Fruit fly (Drosophila melanogaster) whole organism, embryonic: Measurements from ENCODE around the gene CdGAPr.

Experiments used
- Atf3 ChIP-seq: fragments of 200-800 bp; sonication (Bioruptor generic); optimal IDR thresholded peaks from 3 replicates; lab custom pipeline; 2016; ENCODE audit warnings: missing biosample characterization, missing genetic modification characterization
- Bteb2 ChIP-seq: fragments of 200-800 bp; sonication (Bioruptor generic); optimal IDR thresholded peaks from 2 replicates; lab custom pipeline; 2016; ENCODE audit warnings: missing biosample characterization, missing genetic modification characterization
- CG10431 ChIP-seq: fragments of 200-800 bp; sonication (Bioruptor generic); optimal IDR thresholded peaks from 3 replicates; lab custom pipeline; 2018; ENCODE audit warnings: missing biosample characterization, mild to moderate bottlenecking, missing genetic modification characterization
- CG10654 ChIP-seq: fragments of 200-800 bp; sonication (Bioruptor generic); optimal IDR thresholded peaks from 2 replicates; lab custom pipeline; 2016; ENCODE audit warnings: missing biosample characterization, missing genetic modification characterization
- CG11093 ChIP-seq: fragments of 200-800 bp; sonication (Bioruptor generic); IDR thresholded peaks from 3 replicates; pipeline ENCODE4 v1.3.6; 2022; ENCODE audit warnings: missing biosample characterization, missing genetic modification characterization
- CG11560 ChIP-seq: fragments of 200-800 bp; sonication (Bioruptor generic); IDR thresholded peaks from 3 replicates; pipeline ENCODE4 v1.3.6; 2022; ENCODE audit warnings: missing biosample characterization, missing genetic modification characterization
- CG12155 ChIP-seq: fragments of 200-800 bp; sonication (Bioruptor generic); optimal IDR thresholded peaks from 3 replicates; lab custom pipeline; 2016; ENCODE audit warnings: missing biosample characterization, missing genetic modification characterization
- CG13775 ChIP-seq: fragments of 200-800 bp; sonication (Bioruptor generic); optimal IDR thresholded peaks from 3 replicates; lab custom pipeline; 2017; ENCODE audit warnings: missing biosample characterization, mild to moderate bottlenecking, missing genetic modification characterization
- CG13894 ChIP-seq: fragments of 200-800 bp; sonication (Bioruptor generic); optimal IDR thresholded peaks from 3 replicates; lab custom pipeline; 2018; ENCODE audit warnings: missing biosample characterization, mild to moderate bottlenecking, missing genetic modification characterization, moderate library complexity
- CG1529 ChIP-seq: fragments of 200-800 bp; sonication (Bioruptor generic); optimal IDR thresholded peaks from 3 replicates; lab custom pipeline; 2018; ENCODE audit warnings: missing biosample characterization, missing genetic modification characterization
- CG1647 ChIP-seq: fragments of 200-800 bp; sonication (Bioruptor generic); optimal IDR thresholded peaks from 3 replicates; lab custom pipeline; 2016; ENCODE audit warnings: missing biosample characterization, missing genetic modification characterization
- CG18599 ChIP-seq: fragments of 200-800 bp; sonication (Bioruptor generic); optimal IDR thresholded peaks from 3 replicates; lab custom pipeline; 2017; ENCODE audit warnings: missing biosample characterization, missing genetic modification characterization, mild to moderate bottlenecking, moderate library complexity, missing genetic modification reagents
- CG18619 ChIP-seq: fragments of 200-800 bp; sonication (Bioruptor generic); optimal IDR thresholded peaks from 3 replicates; lab custom pipeline; 2017; ENCODE audit warnings: missing biosample characterization, mild to moderate bottlenecking, missing genetic modification characterization
- CG4328 ChIP-seq: fragments of 200-800 bp; sonication (Bioruptor generic); optimal IDR thresholded peaks from 3 replicates; lab custom pipeline; 2017; ENCODE audit warnings: missing biosample characterization, missing genetic modification reagents, missing genetic modification characterization
- CG4360 ChIP-seq: fragments of 200-800 bp; sonication (Bioruptor generic); IDR thresholded peaks from 2 replicates; pipeline ENCODE4 v1.3.6; 2022; ENCODE audit warnings: missing biosample characterization, missing genetic modification characterization
- CG4854 ChIP-seq: fragments of 200-800 bp; sonication (Bioruptor generic); optimal IDR thresholded peaks from 2 replicates; lab custom pipeline; 2016; ENCODE audit warnings: missing biosample characterization, missing genetic modification characterization, inconsistent platforms
- CG6175 ChIP-seq: fragments of 200-800 bp; sonication (Bioruptor generic); IDR thresholded peaks from 3 replicates; pipeline ENCODE4 v1.3.6; 2022; ENCODE audit warnings: missing biosample characterization, missing genetic modification characterization
- CG6813 ChIP-seq: fragments of 200-800 bp; sonication (Bioruptor generic); optimal IDR thresholded peaks from 2 replicates; lab custom pipeline; 2017; ENCODE audit warnings: missing biosample characterization, missing genetic modification characterization, mild to moderate bottlenecking, moderate library complexity, missing genetic modification reagents
- CG7271 ChIP-seq: fragments of 200-800 bp; sonication (Bioruptor generic); optimal IDR thresholded peaks from 2 replicates; lab custom pipeline; 2018; ENCODE audit warnings: missing biosample characterization, mild to moderate bottlenecking, missing genetic modification characterization, moderate library complexity
- CG7839 ChIP-seq: fragments of 200-800 bp; sonication (Bioruptor generic); optimal IDR thresholded peaks from 3 replicates; lab custom pipeline; 2018; ENCODE audit warnings: missing biosample characterization, mild to moderate bottlenecking, missing genetic modification characterization, moderate library complexity
- CG7928 ChIP-seq: fragments of 200-800 bp; sonication (Bioruptor generic); optimal IDR thresholded peaks from 2 replicates; lab custom pipeline; 2017; ENCODE audit warnings: missing biosample characterization, mild to moderate bottlenecking, missing genetic modification characterization
- CG8944 ChIP-seq: fragments of 200-800 bp; sonication (Bioruptor generic); optimal IDR thresholded peaks from 3 replicates; lab custom pipeline; 2016; ENCODE audit warnings: missing biosample characterization, missing genetic modification characterization
- CG9797 ChIP-seq: fragments of 200-800 bp; sonication (Bioruptor generic); optimal IDR thresholded peaks from 3 replicates; lab custom pipeline; 2018; ENCODE audit warnings: missing biosample characterization, mild to moderate bottlenecking, missing genetic modification characterization
- CG9876 ChIP-seq: fragments of 200-800 bp; sonication (Bioruptor generic); optimal IDR thresholded peaks from 2 replicates; lab custom pipeline; 2016; ENCODE audit warnings: missing biosample characterization, missing genetic modification characterization
- CTCF ChIP-seq: fragments of 200-800 bp; sonication (Bioruptor generic); optimal IDR thresholded peaks from 2 replicates; lab custom pipeline; 2017; ENCODE audit warnings: missing biosample characterization, mild to moderate bottlenecking, missing genetic modification characterization, moderate library complexity
- CkIIα-i1 ChIP-seq: fragments of 200-800 bp; sonication (Bioruptor generic); IDR thresholded peaks from 2 replicates; pipeline ENCODE4 v1.3.6; 2022; ENCODE audit warnings: missing biosample characterization, missing genetic modification characterization
- Fer3 ChIP-seq: fragments of 200-800 bp; sonication (Bioruptor generic); optimal IDR thresholded peaks from 2 replicates; lab custom pipeline; 2018; ENCODE audit warnings: missing biosample characterization, mild to moderate bottlenecking, missing genetic modification characterization, moderate library complexity
- HLH4C ChIP-seq: fragments of 200-800 bp; sonication (Bioruptor generic); IDR thresholded peaks from 3 replicates; pipeline ENCODE4 v1.3.6; 2022; ENCODE audit warnings: missing biosample characterization, missing genetic modification characterization; ENCODE audit not compliant: partially characterized antibody
- Hsf ChIP-seq: fragments of 200-800 bp; sonication (Bioruptor generic); optimal IDR thresholded peaks from 3 replicates; lab custom pipeline; 2016; ENCODE audit warnings: missing biosample characterization, missing genetic modification characterization
- Lpt ChIP-seq: fragments of >200 bp; optimal IDR thresholded peaks from 2 replicates; lab custom pipeline; 2018; ENCODE audit warnings: missing biosample characterization, missing genetic modification characterization
- Meics ChIP-seq: fragments of 200-800 bp; sonication (Bioruptor generic); optimal IDR thresholded peaks from 2 replicates; lab custom pipeline; 2017; ENCODE audit warnings: missing biosample characterization, mild to moderate bottlenecking, missing genetic modification characterization
- Mes4 ChIP-seq: fragments of 200-800 bp; sonication (Bioruptor generic); optimal IDR thresholded peaks from 2 replicates; lab custom pipeline; 2016; ENCODE audit warnings: missing biosample characterization, missing genetic modification characterization
- Optix ChIP-seq: fragments of 200-800 bp; sonication (Bioruptor generic); IDR thresholded peaks from 3 replicates; pipeline ENCODE4 v1.3.6; 2022; ENCODE audit warnings: missing biosample characterization, missing genetic modification characterization
- Sry-β ChIP-seq: fragments of 200-800 bp; sonication (Bioruptor generic); optimal IDR thresholded peaks from 2 replicates; lab custom pipeline; 2018; ENCODE audit warnings: missing biosample characterization, mild to moderate bottlenecking, missing genetic modification characterization, moderate library complexity
- TFAM ChIP-seq: fragments of 200-800 bp; sonication (Bioruptor generic); optimal IDR thresholded peaks from 2 replicates; lab custom pipeline; 2017; ENCODE audit warnings: missing biosample characterization, missing genetic modification characterization, inconsistent platforms
- da ChIP-seq: fragments of 200-800 bp; sonication (Bioruptor generic); optimal IDR thresholded peaks from 2 replicates; lab custom pipeline; 2016; ENCODE audit warnings: missing biosample characterization, missing genetic modification characterization
- disco-r ChIP-seq: fragments of 200-800 bp; sonication (Bioruptor generic); optimal IDR thresholded peaks from 2 replicates; lab custom pipeline; 2016; ENCODE audit warnings: missing biosample characterization, missing genetic modification characterization
- ems ChIP-seq: fragments of 200-800 bp; sonication (Bioruptor generic); optimal IDR thresholded peaks from 3 replicates; lab custom pipeline; 2016; ENCODE audit warnings: missing biosample characterization, missing genetic modification characterization
- exex ChIP-seq: fragments of 200-800 bp; sonication (Bioruptor generic); optimal IDR thresholded peaks from 4 replicates; lab custom pipeline; 2018; ENCODE audit warnings: missing biosample characterization, mild to moderate bottlenecking, missing genetic modification characterization, moderate library complexity
- fru ChIP-seq: fragments of >200 bp; optimal IDR thresholded peaks from 2 replicates; lab custom pipeline; 2017
- h ChIP-seq: fragments of >200 bp; optimal IDR thresholded peaks from 2 replicates; lab custom pipeline; 2017
- hb ChIP-seq: fragments of 200-800 bp; sonication (Bioruptor generic); IDR thresholded peaks from 3 replicates; pipeline ENCODE4 v1.3.6; 2022; ENCODE audit warnings: missing biosample characterization, missing genetic modification characterization; ENCODE audit not compliant: partially characterized antibody
- ken ChIP-seq: fragments of 200-800 bp; sonication (Bioruptor generic); IDR thresholded peaks from 3 replicates; pipeline ENCODE4 v1.3.6; 2022; ENCODE audit warnings: missing biosample characterization, missing genetic modification characterization
- lmd ChIP-seq: fragments of 200-800 bp; sonication (Bioruptor generic); IDR thresholded peaks from 2 replicates; pipeline ENCODE4 v1.3.6; 2022; ENCODE audit warnings: missing biosample characterization, missing genetic modification characterization
- mam ChIP-seq: fragments of 200-800 bp; sonication (Bioruptor generic); optimal IDR thresholded peaks from 3 replicates; lab custom pipeline; 2016; ENCODE audit warnings: missing biosample characterization, missing genetic modification characterization
- otp ChIP-seq: fragments of 200-800 bp; sonication (Bioruptor generic); IDR thresholded peaks from 3 replicates; pipeline ENCODE4, ENCODE4 v1.3.6; 2022; ENCODE audit warnings: missing biosample characterization, missing genetic modification characterization
- pros ChIP-seq: fragments of 200-800 bp; sonication (Bioruptor generic); optimal IDR thresholded peaks from 3 replicates; lab custom pipeline; 2019; ENCODE audit warnings: missing biosample characterization, mild to moderate bottlenecking, missing genetic modification characterization, moderate library complexity
- psq ChIP-seq: fragments of 200-800 bp; sonication (Bioruptor generic); optimal IDR thresholded peaks from 2 replicates; lab custom pipeline; 2017; ENCODE audit warnings: missing biosample characterization, missing genetic modification characterization
- sim ChIP-seq: fragments of 200-800 bp; sonication (Bioruptor generic); IDR thresholded peaks from 2 replicates; pipeline ENCODE4 v1.3.6; 2022; ENCODE audit warnings: missing biosample characterization, missing genetic modification characterization
- tgo ChIP-seq: fragments of 200-800 bp; sonication (Bioruptor generic); IDR thresholded peaks from 3 replicates; pipeline ENCODE4 v1.3.6; 2022; ENCODE audit warnings: missing biosample characterization, missing genetic modification characterization
- tin ChIP-seq: fragments of 200-800 bp; sonication (Bioruptor generic); optimal IDR thresholded peaks from 3 replicates; lab custom pipeline; 2016; ENCODE audit warnings: missing biosample characterization, missing genetic modification characterization
- tx ChIP-seq: fragments of 200-800 bp; sonication (Bioruptor generic); optimal IDR thresholded peaks from 2 replicates; lab custom pipeline; 2016; ENCODE audit warnings: missing biosample characterization, missing genetic modification characterization

Gene CdGAPr

dm6 chr2L:19758511-19759128 lies 33.1 kb downstream of the CdGAPr start, which contains the start of the genes CG10628 and Dus3 (continued):
- TF ChIP-seq CG13775 (GFP tag; lab: Kevin White, UChicago) (peak; percentile 92), CG4328 (peak; percentile 83), tgo (GFP tag; lab: Robert Waterston, UW) (peak; percentile 93), CG10654 (peak; percentile 93), CG1529 (GFP tag; lab: Kevin White, UChicago) (peak; percentile 62), CG18619 (peak; percentile 83), disco-r (GFP tag; lab: Kevin White, UChicago) (peak; percentile 83), mam (GFP tag; lab: Kevin White, UChicago) (peak; percentile 96), tx (GFP tag; lab: Kevin White, UChicago) (peak; percentile 91), CG9876 (GFP tag; lab: Kevin White, UChicago) (peak; percentile 80), ems (peak; percentile 93), ken (GFP tag; lab: Robert Waterston, UW) (peak; percentile 94), CG11093 (GFP tag; lab: Robert Waterston, UW) (peak; percentile 89), CG4360 (GFP tag; lab: Robert Waterston, UW) (peak; percentile 58), CG4854 (GFP tag; lab: Kevin White, UChicago) (peak; percentile 84), CG12155 (GFP tag; lab: Kevin White, UChicago) (peak; percentile 90), CG13894 (peak; percentile 87), TFAM (GFP tag; lab: Kevin White, UChicago) (no peak), hb (GFP tag; lab: Robert Waterston, UW) (no peak), CG7928 (GFP tag; lab: Kevin White, UChicago) (peak; percentile 69), fru (lab: Kevin White, UChicago) (no peak), Meics (peak; percentile 91), da (GFP tag; lab: Kevin White, UChicago) (peak; percentile 73), CG9797 (GFP tag; lab: Kevin White, UChicago) (peak; percentile 21), CkIIα-i1 (no peak), CG11560 (tag; lab: Robert Waterston, UW) (peak; percentile 72; the same call in 2 of the 3 replicates), psq (peak; percentile 68), Mes4 (GFP tag; lab: Kevin White, UChicago) (peak; percentile 77), HLH4C (peak; percentile 57; the same call in 2 of the 3 replicates), Sry-β (GFP tag; lab: Kevin White, UChicago) (peak; percentile 91), CG1647 (peak; percentile 84), tin (GFP tag; lab: Kevin White, UChicago) (peak; percentile 90), lmd (GFP tag; lab: Robert Waterston, UW) (peak; percentile 94), CG18599 (GFP tag; lab: Kevin White, UChicago) (peak; percentile 91), CG8944 (GFP tag; lab: Kevin White, UChicago) (peak; percentile 82), sim (GFP tag; lab: Robert Waterston, UW) (peak; percentile 69; the same call in 1 of the 2 replicates), Fer3 (tag; lab: Kevin White, UChicago) (peak; percentile 90), CG7839 (peak; percentile 90), Atf3 (GFP tag; lab: Kevin White, UChicago) (peak; percentile 89), Optix (peak; percentile 91), otp (GFP tag; lab: Robert Waterston, UW) (peak; percentile 87), CG7271 (tag; lab: Kevin White, UChicago) (peak; percentile 56), CG6813 (GFP tag; lab: Kevin White, UChicago) (peak; percentile 84), Bteb2 (peak; percentile 93), h (lab: Kevin White, UChicago) (no peak), Hsf (GFP tag; lab: Kevin White, UChicago) (peak; percentile 95), CTCF (GFP tag; lab: Kevin White, UChicago) (peak; percentile 15), Lpt (GFP tag; lab: Kevin White, UChicago) (no peak), CG6175 (GFP tag; lab: Robert Waterston, UW) (peak; percentile 71; the same call in 2 of the 3 replicates), exex (tag; lab: Kevin White, UChicago) (peak; percentile 61), pros (GFP tag; lab: Kevin White, UChicago) (peak; percentile 15), CG10431 (peak; percentile 30)
